Worm (Caenorhabditis elegans) whole organism, L4/young adult: ENCODE measurements around the gene Y54G2A.48.

Experiments
- W03F9.2 ChIP-seq: fragments of 150-350 bp; optimal IDR thresholded peaks from 2 replicates; lab custom pipeline; 2014; ENCODE audit warnings: missing biosample characterization, missing genetic modification characterization
- him-1 ChIP-seq: sonication (generic microtip); optimal IDR thresholded peaks from 2 replicates; lab custom pipeline; 2016; ENCODE audit warnings: missing genotype, missing genetic modification reagents, missing genetic modification characterization, missing compliant biosample characterization

DNA sequence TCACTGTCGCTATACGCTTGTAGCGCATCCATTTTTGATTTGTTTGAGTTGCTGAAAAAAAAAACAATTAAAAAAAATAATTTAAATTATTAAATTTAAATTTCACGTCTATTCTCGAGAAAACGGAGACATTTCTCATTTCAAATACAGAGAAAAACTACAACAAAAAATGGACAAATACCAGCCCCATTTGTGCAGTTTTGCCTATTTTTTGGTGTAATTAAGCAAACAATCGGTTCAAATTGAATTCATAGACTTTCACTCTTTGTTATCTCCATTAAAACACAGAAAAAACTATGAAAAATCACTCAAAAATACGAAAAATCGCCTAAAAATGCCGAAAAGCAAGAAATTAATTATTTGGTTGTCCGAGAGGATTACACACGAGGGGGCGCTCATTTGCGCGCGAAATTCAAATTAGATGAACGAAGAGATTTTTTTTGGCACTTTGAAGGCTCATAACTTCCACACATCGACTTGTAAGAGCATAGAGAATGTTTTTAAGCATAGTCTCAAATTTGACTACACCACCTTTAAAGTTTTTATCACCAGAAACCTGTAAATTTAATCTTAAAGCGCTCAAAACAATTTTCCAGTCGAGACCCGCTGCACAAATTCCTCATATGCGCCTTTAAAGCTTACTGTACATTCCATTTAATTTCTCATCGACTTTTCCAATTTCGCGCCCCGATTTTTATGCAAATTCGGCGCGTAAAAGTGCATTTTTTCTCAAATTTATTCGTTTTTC lies 49.5 kb downstream of the Y54G2A.48 start, which contains the start of gene Y54G2A.12:
- TF ChIP-seq W03F9.2 (tag; lab: Kevin White, UChicago) (no peak), him-1 (no peak)
